Worm (Caenorhabditis elegans): ENCODE data around the gene T28A11.13.

T28A11.13 gene

DNA sequence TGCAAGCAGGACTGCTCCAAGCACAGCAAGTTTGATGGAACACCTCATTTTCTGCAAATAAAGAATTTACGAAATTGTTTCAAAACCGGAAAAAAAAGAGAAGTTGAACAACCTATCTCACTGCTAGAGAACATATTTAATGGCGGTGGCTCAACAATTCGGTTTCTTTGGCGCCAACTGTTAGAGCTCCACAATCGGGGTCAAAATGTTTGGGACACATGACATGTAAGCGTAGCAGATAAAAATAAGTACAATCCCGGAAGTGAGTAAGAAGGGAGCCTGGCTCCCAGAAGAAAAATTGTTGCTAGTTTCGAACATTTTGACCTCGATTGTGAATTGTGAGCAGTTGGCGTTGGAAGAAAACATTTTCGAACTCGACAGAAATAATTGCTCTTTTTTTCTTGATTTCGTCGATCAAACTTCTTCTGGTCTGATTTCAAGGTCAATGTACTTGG is 9.1 kb upstream of the T28A11.13 start, which contains the start of gene T28A11.16:
TSS of gene T28A11.16 (minus strand) at position 51 of the 455 bp plus-strand sequence.
- TF ChIP-seq tbx-8 (GFP tag; optimal IDR thresholded peaks at IDR 0.05) = no peak
- no peak for TF ChIP-seq nhr-2 (tag; optimal IDR thresholded peaks at IDR 0.05)
- no peak for TF ChIP-seq flh-1 (GFP tag; optimal IDR thresholded peaks at IDR 0.05)
- TF ChIP-seq nhr-237 (tag; optimal IDR thresholded peaks at IDR 0.05) = no peak
- TF ChIP-seq nhr-28 (tag; optimal IDR thresholded peaks at IDR 0.05) = no peak
- TF ChIP-seq ceh-39 (tag; optimal IDR thresholded peaks at IDR 0.05) = no peak
- TF ChIP-seq unc-62 (GFP tag; optimal IDR thresholded peaks at IDR 0.05) = no peak
- TF ChIP-seq ham-2 (GFP tag; optimal IDR thresholded peaks at IDR 0.05) = no peak
- no peak for TF ChIP-seq zip-8 (tag; optimal IDR thresholded peaks at IDR 0.05)
- no peak for TF ChIP-seq elt-3 (tag; optimal IDR thresholded peaks at IDR 0.05)
- TF ChIP-seq ztf-11 (tag; optimal IDR thresholded peaks at IDR 0.05) = no peak
- TF ChIP-seq unc-39 (tag; optimal IDR thresholded peaks at IDR 0.05) = no peak
- TF ChIP-seq sem-2 (GFP tag; optimal IDR thresholded peaks at IDR 0.05) = no peak
- TF ChIP-seq lin-32 (GFP tag; optimal IDR thresholded peaks at IDR 0.05) = no peak
- TF ChIP-seq mab-5 (tag; optimal IDR thresholded peaks at IDR 0.05) = no peak
- TF ChIP-seq mls-2 (tag; optimal IDR thresholded peaks at IDR 0.05) = no peak
- no peak for TF ChIP-seq pha-4 (tag; optimal IDR thresholded peaks at IDR 0.05)
- TF ChIP-seq sptf-1 (tag; optimal IDR thresholded peaks at IDR 0.05) = no peak
- TF ChIP-seq mep-1 (tag; optimal IDR thresholded peaks at IDR 0.05) = no peak
- no peak for TF ChIP-seq nhr-12 (tag; optimal IDR thresholded peaks at IDR 0.05)

DNA sequence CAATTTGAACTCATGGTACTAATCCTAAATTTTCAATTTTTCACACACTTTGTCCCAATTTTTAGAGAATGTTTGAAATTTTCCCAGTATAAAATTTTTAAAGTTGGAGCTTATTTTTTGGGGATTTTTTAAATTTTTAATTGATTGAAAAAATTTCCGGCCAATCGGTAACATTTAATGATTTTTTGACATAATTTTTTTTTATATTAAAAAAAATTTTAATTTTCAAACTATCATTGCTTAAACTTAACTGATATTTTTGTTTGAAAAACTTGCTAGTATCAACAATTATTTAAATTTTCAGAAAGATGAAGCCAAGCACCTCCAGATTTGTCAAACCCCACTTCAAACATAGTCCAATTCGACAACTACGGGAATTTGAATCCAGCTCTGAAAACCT is 7.2 kb upstream of the T28A11.13 start, which contains the start of gene T28A11.22:
TSS of gene T28A11.22 (plus strand) at position 301 of the 400 bp plus-strand sequence.
- TF ChIP-seq ceh-39 (tag; optimal IDR thresholded peaks at IDR 0.05) (no peak), M03D4.4 (tag; optimal IDR thresholded peaks at IDR 0.05) (no peak), mab-5 (tag; optimal IDR thresholded peaks at IDR 0.05) (no peak), tbx-8 (GFP tag; optimal IDR thresholded peaks at IDR 0.05) (no peak), ztf-11 (tag; optimal IDR thresholded peaks at IDR 0.05) (no peak), ces-1 (GFP tag; optimal IDR thresholded peaks at IDR 0.05) (no peak), unc-39 (tag; optimal IDR thresholded peaks at IDR 0.05) (no peak), pha-4 (tag; optimal IDR thresholded peaks at IDR 0.05) (no peak), bed-3 (GFP tag; optimal IDR thresholded peaks at IDR 0.05) (no peak), sptf-1 (tag; optimal IDR thresholded peaks at IDR 0.05) (no peak), ham-2 (GFP tag; optimal IDR thresholded peaks at IDR 0.05) (no peak), zip-8 (tag; optimal IDR thresholded peaks at IDR 0.05) (no peak), snpc-4 (tag; optimal IDR thresholded peaks at IDR 0.05) (no peak), ceh-43 (GFP tag; optimal IDR thresholded peaks at IDR 0.05) (no peak), mep-1 (tag; optimal IDR thresholded peaks at IDR 0.05) (no peak), lin-32 (GFP tag; optimal IDR thresholded peaks at IDR 0.05) (no peak), nhr-76 (tag; optimal IDR thresholded peaks at IDR 0.05) (no peak), hlh-1 (tag; optimal IDR thresholded peaks at IDR 0.05) (no peak), cnd-1 (tag; optimal IDR thresholded peaks at IDR 0.05) (no peak)

DNA sequence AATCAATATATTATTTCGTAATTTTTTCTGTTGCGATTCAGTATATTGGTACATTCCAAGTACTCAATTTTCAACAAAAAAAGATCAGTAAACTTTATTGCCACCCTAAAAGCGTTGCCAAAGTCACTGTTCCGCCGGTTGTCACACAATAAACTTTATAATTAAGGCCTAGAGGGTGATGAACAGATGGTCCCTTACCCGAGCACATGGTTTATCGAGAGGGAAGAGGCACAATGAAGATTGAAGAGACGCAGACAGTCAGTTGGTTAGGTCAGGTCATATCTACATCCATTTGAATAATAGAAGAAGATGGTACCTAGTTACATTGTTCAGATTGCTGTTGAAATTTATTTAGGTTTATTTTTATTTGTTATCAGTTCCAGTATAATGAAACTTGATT is 6.8 kb upstream of the T28A11.13 start:
- TF ChIP-seq nhr-12 (tag; optimal IDR thresholded peaks at IDR 0.05) (no peak), unc-39 (tag; optimal IDR thresholded peaks at IDR 0.05) (no peak), lsy-2 (tag; optimal IDR thresholded peaks at IDR 0.05) (no peak), unc-120 (tag; optimal IDR thresholded peaks at IDR 0.05; ENCODE audit: poor library complexity, severe bottlenecking) (no peak), sem-2 (GFP tag; optimal IDR thresholded peaks at IDR 0.05) (no peak), nhr-2 (tag; optimal IDR thresholded peaks at IDR 0.05) (peak; percentile 61), mls-2 (tag; optimal IDR thresholded peaks at IDR 0.05) (no peak), bed-3 (GFP tag; optimal IDR thresholded peaks at IDR 0.05) (no peak), elt-3 (tag; optimal IDR thresholded peaks at IDR 0.05) (no peak), elt-1 (tag; optimal IDR thresholded peaks at IDR 0.05; ENCODE audit: borderline replicate concordance, insufficient read depth) (no peak), hlh-1 (tag; optimal IDR thresholded peaks at IDR 0.05) (peak; percentile 87), lin-13 (tag; optimal IDR thresholded peaks at IDR 0.05) (no peak), zip-8 (tag; optimal IDR thresholded peaks at IDR 0.05) (no peak), ceh-43 (GFP tag; optimal IDR thresholded peaks at IDR 0.05) (no peak), cnd-1 (tag; optimal IDR thresholded peaks at IDR 0.05) (peak; percentile 93), nhr-28 (tag; optimal IDR thresholded peaks at IDR 0.05) (no peak), unc-62 (GFP tag; optimal IDR thresholded peaks at IDR 0.05) (no peak), nhr-237 (tag; optimal IDR thresholded peaks at IDR 0.05) (no peak), M03D4.4 (tag; optimal IDR thresholded peaks at IDR 0.05) (no peak), snpc-4 (tag; optimal IDR thresholded peaks at IDR 0.05) (no peak), sptf-1 (tag; optimal IDR thresholded peaks at IDR 0.05) (no peak), mab-5 (tag; optimal IDR thresholded peaks at IDR 0.05) (no peak), lin-32 (GFP tag; optimal IDR thresholded peaks at IDR 0.05) (peak; percentile 88), ceh-39 (tag; optimal IDR thresholded peaks at IDR 0.05) (no peak), ztf-11 (tag; optimal IDR thresholded peaks at IDR 0.05) (no peak), blmp-1 (tag; optimal IDR thresholded peaks at IDR 0.05) (no peak), mep-1 (tag; optimal IDR thresholded peaks at IDR 0.05) (peak; percentile 14), nhr-76 (tag; optimal IDR thresholded peaks at IDR 0.05) (no peak), ces-1 (GFP tag; optimal IDR thresholded peaks at IDR 0.05) (no peak), ceh-83 (GFP tag; optimal IDR thresholded peaks at IDR 0.05) (no peak), ham-2 (GFP tag; optimal IDR thresholded peaks at IDR 0.05) (no peak), flh-1 (GFP tag; optimal IDR thresholded peaks at IDR 0.05) (no peak), pha-4 (tag; optimal IDR thresholded peaks at IDR 0.05) (no peak), drap-1 (GFP tag; optimal IDR thresholded peaks at IDR 0.05) (no peak), tbx-8 (GFP tag; optimal IDR thresholded peaks at IDR 0.05) (no peak)

Measured in whole organism, mixed stage, embryonic.